Fruit fly (Drosophila melanogaster): Measurements from ENCODE around the gene CCKLR-17D3.

DNA sequence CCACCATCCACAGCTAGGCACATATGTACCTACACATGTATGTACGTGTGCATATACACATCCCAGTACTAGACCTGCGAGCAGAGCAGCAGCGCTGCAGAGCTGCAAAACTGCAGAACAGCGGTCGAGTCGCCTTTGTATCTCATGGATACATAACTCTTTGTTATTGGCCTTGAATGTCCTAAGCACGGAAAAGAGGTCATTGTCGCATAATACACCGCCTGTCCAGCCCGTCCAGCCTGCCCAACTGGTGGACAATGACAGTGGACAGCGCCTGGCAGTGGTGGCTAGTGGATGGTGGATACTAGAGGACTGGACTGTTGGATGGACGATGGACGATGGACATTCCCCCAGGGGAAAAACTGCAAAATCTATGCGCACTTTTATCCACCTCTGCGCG lies 27.5 kb upstream of the CCKLR-17D3 start:
- TF ChIP-seq CG8478 (optimal IDR thresholded peaks at IDR 0.05): no peak
- TF ChIP-seq CTCF (optimal IDR thresholded peaks at IDR 0.05): no peak
